Worm (Caenorhabditis elegans): ENCODE data around the gene str-118.

- TF ChIP-seq mdl-1 (tag; optimal IDR thresholded peaks at IDR 0.05): no peak
- TF ChIP-seq nhr-237 (tag; optimal IDR thresholded peaks at IDR 0.05): no peak
- TF ChIP-seq snpc-4 (tag; optimal IDR thresholded peaks at IDR 0.05): no peak
- no peak for TF ChIP-seq ZK546.5 (tag; optimal IDR thresholded peaks at IDR 0.05)
Observed at ce11 chrV:10064221-10064620, 12.3 kb downstream of the str-118 start, which contains the start of gene fipr-13.

Measured in whole organism, L2 larva.